Worm (Caenorhabditis elegans) whole organism, L4/young adult: ENCODE data around the gene cest-16.

Experiments used
- W03F9.2 ChIP-seq: fragments of 150-350 bp; optimal IDR thresholded peaks from 2 replicates; lab custom pipeline; 2014; ENCODE audit warnings: missing biosample characterization, missing genetic modification characterization
- him-1 ChIP-seq: sonication (generic microtip); optimal IDR thresholded peaks from 2 replicates; lab custom pipeline; 2016; ENCODE audit warnings: missing genotype, missing genetic modification reagents, missing genetic modification characterization, missing compliant biosample characterization

DNA sequence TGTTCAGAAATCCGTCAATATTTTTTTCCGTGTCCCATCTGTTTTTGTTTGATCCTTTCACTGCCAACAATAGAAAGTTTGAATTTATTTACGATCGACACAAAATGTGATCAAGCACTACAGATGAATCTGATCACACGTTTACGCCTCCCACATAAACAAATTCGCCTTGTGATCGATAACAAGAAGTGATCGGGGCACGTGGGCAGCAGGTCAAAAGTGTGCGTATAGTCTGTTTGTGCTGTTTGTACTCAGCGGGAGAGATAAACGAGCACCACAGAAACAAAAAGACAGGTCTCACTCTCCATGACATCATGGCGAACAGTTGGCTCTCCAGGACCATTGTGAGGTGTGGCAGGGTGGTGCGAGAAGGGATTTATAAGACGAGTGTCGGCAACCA lies 44.2 kb upstream of the cest-16 start:
- TF ChIP-seq W03F9.2 (tag; lab: Kevin White, UChicago): no peak
- no peak for TF ChIP-seq him-1
